Worm (Caenorhabditis elegans) whole organism, early embryonic: ENCODE measurements around the gene R07E5.7.

Experiments
- B0310.2 ChIP-seq: sonication (generic microtip); optimal IDR thresholded peaks from 2 replicates; lab custom pipeline; 2016; ENCODE audit warnings: mild to moderate bottlenecking, missing genetic modification characterization, missing compliant biosample characterization
- F13C5.2 ChIP-seq: sonication (generic microtip); optimal IDR thresholded peaks from 2 replicates; lab custom pipeline; 2017; ENCODE audit warnings: mild to moderate bottlenecking, missing genetic modification characterization, inconsistent platforms, missing compliant biosample characterization
- aly-1 ChIP-seq: sonication (generic microtip); optimal IDR thresholded peaks from 2 replicates; lab custom pipeline; 2016; ENCODE audit warnings: missing genetic modification characterization, missing compliant biosample characterization
- ama-1 ChIP-seq: fragments of 150-350 bp; optimal IDR thresholded peaks from 2 replicates; lab custom pipeline; 2014
- ceh-13 ChIP-seq: fragments of 200-800 bp; sonication (Bioruptor generic); optimal IDR thresholded peaks from 2 replicates; lab custom pipeline; 2018; ENCODE audit warnings: mild to moderate bottlenecking, missing genetic modification characterization, missing compliant biosample characterization
- ceh-36 ChIP-seq: sonication (generic microtip); optimal IDR thresholded peaks from 2 replicates; lab custom pipeline; 2016; ENCODE audit warnings: missing genetic modification characterization, inconsistent platforms, missing compliant biosample characterization
- ets-7 ChIP-seq: sonication (generic microtip); optimal IDR thresholded peaks from 2 replicates; lab custom pipeline; 2016; ENCODE audit warnings: missing genotype, missing genetic modification characterization, missing compliant biosample characterization
- flt-1 ChIP-seq: fragments of 200-800 bp; sonication (Bioruptor generic); IDR thresholded peaks from 2 replicates; pipeline ENCODE4 v1.3.6; 2022; ENCODE audit warnings: missing genetic modification characterization, missing compliant biosample characterization
- hmbx-1 ChIP-seq: sonication (generic microtip); optimal IDR thresholded peaks from 2 replicates; lab custom pipeline; 2016; ENCODE audit warnings: mild to moderate bottlenecking, missing genetic modification characterization, missing compliant biosample characterization
- hmg-4 ChIP-seq: fragments of 200-800 bp; sonication (Bioruptor generic); optimal IDR thresholded peaks from 2 replicates; lab custom pipeline; 2018; ENCODE audit warnings: mild to moderate bottlenecking, missing genetic modification characterization, missing compliant biosample characterization
- hnd-1 ChIP-seq: sonication (generic microtip); optimal IDR thresholded peaks from 2 replicates; lab custom pipeline; 2016; ENCODE audit warnings: missing genetic modification characterization, missing compliant biosample characterization
- pes-1 ChIP-seq: fragments of 200-800 bp; sonication (Bioruptor generic); IDR thresholded peaks from 2 replicates; pipeline ENCODE4 v1.3.6; 2022; ENCODE audit warnings: missing genetic modification reagents, missing genetic modification characterization, missing compliant biosample characterization
- scrt-1 ChIP-seq: fragments of 200-800 bp; sonication (Bioruptor generic); IDR thresholded peaks from 2 replicates; pipeline ENCODE4 v1.3.6; 2022; ENCODE audit warnings: missing genetic modification characterization, missing compliant biosample characterization
- sea-1 ChIP-seq: fragments of 200-800 bp; sonication (Bioruptor generic); conservative IDR thresholded peaks from 2 replicates; pipeline ENCODE4 v1.3.6; 2022; ENCODE audit warnings: missing genetic modification characterization, missing compliant biosample characterization
- tbx-11 ChIP-seq: fragments of 200-800 bp; sonication (Bioruptor generic); IDR thresholded peaks from 2 replicates; pipeline ENCODE4 v1.3.6; 2022; ENCODE audit warnings: missing genetic modification characterization, missing compliant biosample characterization
- tbx-37 ChIP-seq: fragments of 200-800 bp; sonication (Bioruptor generic); conservative IDR thresholded peaks from 2 replicates; pipeline ENCODE4 v1.3.6; 2022; ENCODE audit warnings: missing genetic modification reagents, missing genetic modification characterization, missing compliant biosample characterization
- tra-4 ChIP-seq: sonication (generic microtip); optimal IDR thresholded peaks from 2 replicates; lab custom pipeline; 2017; ENCODE audit warnings: missing genetic modification characterization, missing compliant biosample characterization

R07E5.7 gene

ce11 chrIII:4419117-4419978 lies at the start of gene R07E5.7, which contains the start of gene cku-80:
TSS of gene R07E5.7 (minus strand) at chrIII:4419167.
TSS of gene cku-80 (plus strand) at chrIII:4419848.
- TF ChIP-seq ceh-36 (tag; lab: Kevin White, UChicago) (no peak), F13C5.2 (tag; lab: Kevin White, UChicago) (peak; percentile 61), tbx-11 (0 out of 2 replicates have a peak, but pooled peaks have one; percentile 44), sea-1 (GFP tag; lab: Robert Waterston, UW) (no peak), flt-1 (GFP tag; lab: Robert Waterston, UW) (0 out of 2 replicates have a peak, but pooled peaks have one; percentile 17)

ce11 chrIII:4468390-4468789 lies 49.4 kb upstream of the R07E5.7 start:
- TF ChIP-seq scrt-1 (GFP tag; lab: Robert Waterston, UW): no peak
- TF ChIP-seq pes-1 (GFP tag; lab: Robert Waterston, UW): no peak
- TF ChIP-seq F13C5.2 (tag; lab: Kevin White, UChicago): no peak
- TF ChIP-seq hnd-1 (tag; lab: Kevin White, UChicago): no peak
- TF ChIP-seq tbx-11: no peak
- no peak for TF ChIP-seq ama-1 (lab: Kevin White, UChicago)
- no peak for TF ChIP-seq B0310.2
- TF ChIP-seq hmbx-1 (tag; lab: Kevin White, UChicago): no peak
- no peak for TF ChIP-seq flt-1 (GFP tag; lab: Robert Waterston, UW)
- no peak for TF ChIP-seq ets-7 (tag; lab: Kevin White, UChicago)
- TF ChIP-seq sea-1 (GFP tag; lab: Robert Waterston, UW): no peak
- TF ChIP-seq hmg-4 (GFP tag; lab: Kevin White, UChicago): no peak
- no peak for TF ChIP-seq ceh-36 (tag; lab: Kevin White, UChicago)
- no peak for TF ChIP-seq ceh-13
- no peak for TF ChIP-seq aly-1
- TF ChIP-seq tra-4 (tag; lab: Kevin White, UChicago): no peak
- TF ChIP-seq tbx-37 (GFP tag; lab: Robert Waterston, UW): no peak

ce11 chrIII:4467277-4467676 lies 48.3 kb upstream of the R07E5.7 start, which contains the start of gene ndg-4:
TSS of gene ndg-4 (minus strand) at chrIII:4467377.
- no peak for TF ChIP-seq B0310.2
- no peak for TF ChIP-seq tra-4 (tag; lab: Kevin White, UChicago)
- TF ChIP-seq ama-1 (lab: Kevin White, UChicago): no peak
- no peak for TF ChIP-seq hnd-1 (tag; lab: Kevin White, UChicago)

- no peak for TF ChIP-seq tbx-37 (GFP tag; lab: Robert Waterston, UW)
- TF ChIP-seq tbx-11: no peak
- no peak for TF ChIP-seq tra-4 (tag; lab: Kevin White, UChicago)
- TF ChIP-seq ceh-36 (tag; lab: Kevin White, UChicago): no peak
- TF ChIP-seq F13C5.2 (tag; lab: Kevin White, UChicago): no peak
- no peak for TF ChIP-seq scrt-1 (GFP tag; lab: Robert Waterston, UW)
These were observed 42.4 kb upstream of the R07E5.7 start for ce11 chrIII:4461337-4461736.

- TF ChIP-seq hmg-4 (GFP tag; lab: Kevin White, UChicago): no peak
- no peak for TF ChIP-seq scrt-1 (GFP tag; lab: Robert Waterston, UW)
- no peak for TF ChIP-seq flt-1 (GFP tag; lab: Robert Waterston, UW)
- no peak for TF ChIP-seq sea-1 (GFP tag; lab: Robert Waterston, UW)
- TF ChIP-seq ets-7 (tag; lab: Kevin White, UChicago): no peak
- no peak for TF ChIP-seq tra-4 (tag; lab: Kevin White, UChicago)
- TF ChIP-seq hmbx-1 (tag; lab: Kevin White, UChicago): no peak
- TF ChIP-seq hnd-1 (tag; lab: Kevin White, UChicago): no peak
- TF ChIP-seq ceh-13: no peak
- no peak for TF ChIP-seq tbx-11
- TF ChIP-seq ama-1 (lab: Kevin White, UChicago): no peak
- TF ChIP-seq ceh-36 (tag; lab: Kevin White, UChicago): no peak
- TF ChIP-seq aly-1: no peak
- no peak for TF ChIP-seq pes-1 (GFP tag; lab: Robert Waterston, UW)
These were observed 41.3 kb upstream of the R07E5.7 start for ce11 chrIII:4460242-4460641.

ce11 chrIII:4456579-4456978 lies 37.6 kb upstream of the R07E5.7 start:
- TF ChIP-seq ceh-36 (tag; lab: Kevin White, UChicago) (no peak), ama-1 (lab: Kevin White, UChicago) (no peak), flt-1 (GFP tag; lab: Robert Waterston, UW) (no peak), sea-1 (GFP tag; lab: Robert Waterston, UW) (no peak), tbx-37 (GFP tag; lab: Robert Waterston, UW) (no peak), tra-4 (tag; lab: Kevin White, UChicago) (no peak), scrt-1 (GFP tag; lab: Robert Waterston, UW) (no peak), ceh-13 (no peak), aly-1 (no peak), tbx-11 (no peak), hmbx-1 (tag; lab: Kevin White, UChicago) (no peak), pes-1 (GFP tag; lab: Robert Waterston, UW) (no peak)

- TF ChIP-seq aly-1 (peak; percentile 14), tra-4 (tag; lab: Kevin White, UChicago) (no peak)
These were observed 36.0 kb upstream of the R07E5.7 start for ce11 chrIII:4454919-4455318.

ce11 chrIII:4453768-4454167 lies 34.8 kb upstream of the R07E5.7 start:
- TF ChIP-seq ama-1 (lab: Kevin White, UChicago) (no peak), ets-7 (tag; lab: Kevin White, UChicago) (peak; percentile 30)
